Worm (Caenorhabditis elegans) whole organism, L3 larva: ENCODE data around the gene C33H5.13.

ENCODE experiments used
- nhr-28 ChIP-seq: fragments of 150-350 bp; optimal IDR thresholded peaks from 2 replicates; lab custom pipeline; 2014; ENCODE audit warnings: missing biosample characterization, missing genetic modification characterization
- pqm-1 ChIP-seq: fragments of 150-350 bp; optimal IDR thresholded peaks from 2 replicates; lab custom pipeline; 2017; ENCODE audit warnings: missing biosample characterization, missing genetic modification characterization, inconsistent platforms

- TF ChIP-seq nhr-28 (tag; lab: Kevin White, UChicago) (no peak), pqm-1 (no peak)
Measured at ce11 chrIV:7774206-7774605, 17.9 kb downstream of the C33H5.13 start, which contains the start of the genes hcf-1 and swd-2.2.
